Worm (Caenorhabditis elegans) whole organism, mixed stage, embryonic: ENCODE data around the gene algn-5.

Source experiments
- bed-3 ChIP-seq: fragments of 200-800 bp; sonication (Bioruptor generic); optimal IDR thresholded peaks from 3 replicates; lab custom pipeline; 2018; ENCODE audit warnings: mild to moderate bottlenecking, missing genetic modification characterization, moderate library complexity, missing compliant biosample characterization
- ceh-83 ChIP-seq: fragments of 200-800 bp; sonication (Bioruptor generic); optimal IDR thresholded peaks from 2 replicates; lab custom pipeline; 2018; ENCODE audit warnings: mild to moderate bottlenecking, missing genetic modification characterization, missing compliant biosample characterization
- cnd-1 ChIP-seq: fragments of 200-800 bp; sonication (Bioruptor generic); optimal IDR thresholded peaks from 2 replicates; lab custom pipeline; 2018; ENCODE audit warnings: mild to moderate bottlenecking, missing genetic modification characterization, missing compliant biosample characterization
- nhr-237 ChIP-seq: fragments of 150-350 bp; optimal IDR thresholded peaks from 2 replicates; lab custom pipeline; 2014; ENCODE audit warnings: missing biosample characterization, missing genetic modification characterization
- nhr-28 ChIP-seq: fragments of 150-350 bp; optimal IDR thresholded peaks from 2 replicates; lab custom pipeline; 2014; ENCODE audit warnings: missing biosample characterization, missing genetic modification characterization
- pha-4 ChIP-seq: fragments of 150-350 bp; optimal IDR thresholded peaks from 2 replicates; lab custom pipeline; 2018; ENCODE audit warnings: missing biosample characterization, missing genetic modification reagents, missing genetic modification characterization
- snpc-4 ChIP-seq: fragments of 150-350 bp; optimal IDR thresholded peaks from 2 replicates; lab custom pipeline; 2014; ENCODE audit warnings: missing biosample characterization, missing genetic modification characterization
- unc-62 ChIP-seq: fragments of 150-350 bp; optimal IDR thresholded peaks from 2 replicates; lab custom pipeline; 2014; ENCODE audit warnings: missing biosample characterization, missing genetic modification reagents, missing genetic modification characterization

DNA sequence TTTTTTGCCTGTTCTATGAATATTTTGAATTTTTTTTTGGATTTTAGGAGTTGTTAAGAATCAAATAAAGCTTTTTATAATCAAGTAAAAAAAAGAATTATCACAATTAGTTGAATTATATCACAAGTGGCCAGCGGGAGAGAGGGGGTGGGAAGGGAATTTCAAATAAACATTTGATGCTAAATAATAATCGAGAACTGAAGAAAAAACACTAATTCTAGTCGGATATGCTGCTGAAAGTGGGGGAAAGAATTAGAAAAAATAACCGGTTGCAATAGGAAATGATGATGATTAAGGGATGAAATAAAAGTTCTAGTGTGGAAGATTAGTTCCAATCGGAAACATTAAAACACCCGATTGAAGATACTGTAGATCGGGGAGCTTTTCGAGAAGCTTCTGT, 14.1 kb upstream of the algn-5 start:
- no peak for TF ChIP-seq nhr-237 (tag; lab: Kevin White, UChicago)
- TF ChIP-seq bed-3 (GFP tag; lab: Kevin White, UChicago), result no peak
- no peak for TF ChIP-seq unc-62 (GFP tag; lab: Kevin White, UChicago)
- TF ChIP-seq pha-4 (tag; lab: Kevin White, UChicago), result no peak
- TF ChIP-seq nhr-28, result no peak
- TF ChIP-seq snpc-4 (tag; lab: Kevin White, UChicago), result no peak
- no peak for TF ChIP-seq ceh-83
- TF ChIP-seq cnd-1 (tag; lab: Kevin White, UChicago), result no peak
